Worm (Caenorhabditis elegans) whole organism, L4 larva: ENCODE results near the gene scly-1.

Experiments
- F37D6.2 ChIP-seq: sonication (generic microtip); optimal IDR thresholded peaks from 2 replicates; lab custom pipeline; 2016; ENCODE audit warnings: mild to moderate bottlenecking, missing genetic modification characterization, missing compliant biosample characterization
- Y75B8A.6 ChIP-seq: fragments of 200-800 bp; sonication (Bioruptor generic); IDR thresholded peaks from 2 replicates; pipeline ENCODE4 v1.3.6; 2022; ENCODE audit warnings: missing genetic modification reagents, missing genetic modification characterization, missing compliant biosample characterization
- aha-1 ChIP-seq: fragments of 150-350 bp; peaks from one replicate; lab custom pipeline; 2014; ENCODE audit warnings: missing biosample characterization, missing genetic modification characterization
- aly-2 ChIP-seq: sonication (generic microtip); optimal IDR thresholded peaks from 2 replicates; lab custom pipeline; 2018; ENCODE audit warnings: missing biosample characterization, missing genetic modification characterization
- ceh-44 ChIP-seq: fragments of 200-800 bp; sonication (Bioruptor generic); IDR thresholded peaks from 2 replicates; pipeline ENCODE4 v1.3.6; 2022; ENCODE audit warnings: missing genetic modification reagents, missing genetic modification characterization, missing compliant biosample characterization
- ces-1 ChIP-seq: fragments of 150-350 bp; sonication (generic microtip); optimal IDR thresholded peaks from 4 replicates; lab custom pipeline; 2014; ENCODE audit warnings: missing biosample characterization, missing genetic modification reagents, missing genetic modification characterization
- cey-2 ChIP-seq: sonication (generic microtip); optimal IDR thresholded peaks from 3 replicates; lab custom pipeline; 2017; ENCODE audit warnings: missing genetic modification characterization, mild to moderate bottlenecking, missing compliant biosample characterization, antibody characterized with exemption, borderline replicate concordance; ENCODE audit not compliant: insufficient read depth
- daf-12 ChIP-seq: fragments of 150-350 bp; optimal IDR thresholded peaks from 2 replicates; lab custom pipeline; 2014; ENCODE audit warnings: missing biosample characterization, missing genetic modification reagents, missing genetic modification characterization
- dpl-1 ChIP-seq: fragments of 150-350 bp; optimal IDR thresholded peaks from 2 replicates; lab custom pipeline; 2014; ENCODE audit warnings: missing biosample characterization, missing genetic modification reagents, missing genetic modification characterization
- duxl-1 ChIP-seq: sonication (generic microtip); optimal IDR thresholded peaks from 2 replicates; lab custom pipeline; 2016; ENCODE audit warnings: mild to moderate bottlenecking, missing genetic modification characterization, moderate library complexity, missing compliant biosample characterization; ENCODE audit not compliant: poor library complexity
- dve-1 ChIP-seq: sonication (generic microtip); optimal IDR thresholded peaks from 2 replicates; lab custom pipeline; 2017; ENCODE audit warnings: antibody characterized with exemption, mild to moderate bottlenecking, missing genetic modification characterization, missing compliant biosample characterization; ENCODE audit not compliant: insufficient read depth
- fkh-10 ChIP-seq: fragments of 150-350 bp; optimal IDR thresholded peaks from 2 replicates; lab custom pipeline; 2014; ENCODE audit warnings: missing biosample characterization, missing genetic modification reagents, missing genetic modification characterization
- hlh-11 ChIP-seq: fragments of 200-800 bp; sonication (Bioruptor generic); optimal IDR thresholded peaks from 2 replicates; lab custom pipeline; 2018; ENCODE audit warnings: mild to moderate bottlenecking, missing genetic modification characterization, missing compliant biosample characterization
- hlh-30 ChIP-seq: sonication (generic microtip); optimal IDR thresholded peaks from 2 replicates; lab custom pipeline; 2017; ENCODE audit warnings: antibody characterized with exemption, mild to moderate bottlenecking, missing genetic modification characterization, missing compliant biosample characterization; ENCODE audit not compliant: insufficient read depth
- hmg-1.1 ChIP-seq: fragments of 200-800 bp; sonication (Bioruptor generic); IDR thresholded peaks from 2 replicates; pipeline ENCODE4 v1.3.6; 2022; ENCODE audit warnings: missing genetic modification reagents, missing genetic modification characterization, missing compliant biosample characterization
- jun-1 ChIP-seq: fragments of 150-350 bp; optimal IDR thresholded peaks from 2 replicates; lab custom pipeline; 2014; ENCODE audit warnings: missing biosample characterization, missing genetic modification reagents, missing genetic modification characterization
- lin-38 ChIP-seq: fragments of 200-800 bp; sonication (Bioruptor generic); IDR thresholded peaks from 2 replicates; pipeline ENCODE4 v1.3.6; 2022; ENCODE audit warnings: missing genetic modification reagents, missing genetic modification characterization, missing compliant biosample characterization
- lsy-2 ChIP-seq, 2 experiments: fragments of 150-350 bp in 1 of 2; sonication (generic microtip) in 1 of 2; optimal IDR thresholded peaks; 2 replicates each; lab custom pipeline; 2014 to 2017; ENCODE audit warnings: missing biosample characterization in 2 of 2, missing genetic modification characterization in 2 of 2
- madf-9 ChIP-seq: fragments of 200-800 bp; sonication (Bioruptor generic); conservative IDR thresholded peaks from 2 replicates; pipeline ENCODE4 v1.3.6; 2022; ENCODE audit warnings: missing genetic modification reagents, missing genetic modification characterization, missing compliant biosample characterization
- mes-2 ChIP-seq: sonication (generic microtip); optimal IDR thresholded peaks from 2 replicates; lab custom pipeline; 2016; ENCODE audit warnings: missing genotype, mild to moderate bottlenecking, missing genetic modification characterization, missing compliant biosample characterization; ENCODE audit not compliant: poor library complexity, severe bottlenecking
- mxl-3 ChIP-seq: fragments of 200-800 bp; sonication (Bioruptor generic); optimal IDR thresholded peaks from 2 replicates; lab custom pipeline; 2018; ENCODE audit warnings: mild to moderate bottlenecking, missing genetic modification characterization, missing compliant biosample characterization
- nhr-25 ChIP-seq: sonication (generic microtip); optimal IDR thresholded peaks from 2 replicates; lab custom pipeline; 2017; ENCODE audit warnings: missing genetic modification characterization, mild to moderate bottlenecking, missing compliant biosample characterization, antibody characterized with exemption, moderate library complexity, borderline replicate concordance; ENCODE audit not compliant: insufficient read depth
- nhr-28 ChIP-seq: fragments of 150-350 bp; optimal IDR thresholded peaks from 2 replicates; lab custom pipeline; 2014; ENCODE audit warnings: missing biosample characterization, missing genetic modification characterization
- nhr-42 ChIP-seq: fragments of 200-800 bp; sonication (Bioruptor generic); IDR thresholded peaks from 2 replicates; pipeline ENCODE4 v1.3.6; 2022; ENCODE audit warnings: missing genetic modification characterization, missing compliant biosample characterization
- nhr-6 ChIP-seq: fragments of 150-350 bp; optimal IDR thresholded peaks from 2 replicates; lab custom pipeline; 2014; ENCODE audit warnings: missing biosample characterization, missing genetic modification characterization
- nhr-76 ChIP-seq: fragments of 150-350 bp; optimal IDR thresholded peaks from 2 replicates; lab custom pipeline; 2014; ENCODE audit warnings: missing biosample characterization, missing genetic modification characterization
- pqm-1 ChIP-seq: sonication (generic microtip); optimal IDR thresholded peaks from 2 replicates; lab custom pipeline; 2017; ENCODE audit warnings: missing biosample characterization, missing genetic modification characterization
- rbr-2 ChIP-seq: sonication (generic microtip); optimal IDR thresholded peaks from 2 replicates; lab custom pipeline; 2016; ENCODE audit warnings: missing genotype, missing genetic modification characterization, missing compliant biosample characterization
- saeg-2 ChIP-seq: fragments of 200-800 bp; sonication (Bioruptor generic); IDR thresholded peaks from 2 replicates; pipeline ENCODE4 v1.3.6; 2022; ENCODE audit warnings: missing genetic modification reagents, missing genetic modification characterization, missing compliant biosample characterization
- set-16 ChIP-seq: fragments of 200-800 bp; sonication (Bioruptor generic); IDR thresholded peaks from 2 replicates; pipeline ENCODE4 v1.3.6; 2022; ENCODE audit warnings: missing genetic modification reagents, missing genetic modification characterization, missing compliant biosample characterization
- skn-1 ChIP-seq: fragments of 150-350 bp; optimal IDR thresholded peaks from 2 replicates; lab custom pipeline; 2014; ENCODE audit warnings: missing biosample characterization, missing genetic modification characterization
- snpc-4 ChIP-seq: fragments of 150-350 bp; optimal IDR thresholded peaks from 2 replicates; lab custom pipeline; 2014; ENCODE audit warnings: missing biosample characterization, missing genetic modification characterization
- tra-1 ChIP-seq: fragments of 200-800 bp; sonication (Bioruptor generic); IDR thresholded peaks from 2 replicates; pipeline ENCODE4 v1.3.6; 2022; ENCODE audit warnings: missing genetic modification reagents, missing genetic modification characterization, missing compliant biosample characterization
- unc-62 ChIP-seq, 3 experiments: fragments of 150-350 bp in 1 of 3; sonication (generic microtip); optimal IDR thresholded peaks in 2 of 3; peaks in 1 of 3; 1 replicate in 1 of 3; 2 replicates in 2 of 3; lab custom pipeline; 2014 to 2017; ENCODE audit warnings: missing biosample characterization in 3 of 3, missing genetic modification characterization in 3 of 3, missing genetic modification reagents in 3 of 3, missing genotype in 1 of 3
- vab-7 ChIP-seq: fragments of 200-800 bp; sonication (Bioruptor generic); IDR thresholded peaks from 2 replicates; pipeline ENCODE4 v1.3.6; 2022; ENCODE audit warnings: missing genetic modification reagents, missing genetic modification characterization, missing compliant biosample characterization
- ztf-11 ChIP-seq: fragments of 150-350 bp; optimal IDR thresholded peaks from 2 replicates; lab custom pipeline; 2014; ENCODE audit warnings: missing biosample characterization, missing genetic modification characterization

The scly-1 gene

ce11 chrII:6324086-6324485 lies 43.2 kb upstream of the scly-1 start, which contains the start of gene sma-6:
Gene sma-6 (plus strand): TSS chrII:6324484.
- TF ChIP-seq dve-1 (tag; lab: Kevin White, UChicago) = peak; percentile 12
- TF ChIP-seq daf-12 (tag; lab: Kevin White, UChicago) = no peak
- TF ChIP-seq lsy-2 (tag; optimal IDR thresholded peaks at IDR 0.05; lab: Kevin White, UChicago) = no peak
- no peak for TF ChIP-seq jun-1 (tag; lab: Kevin White, UChicago)
- TF ChIP-seq nhr-76 = no peak
- no peak for TF ChIP-seq duxl-1 (tag; lab: Kevin White, UChicago)
- peak; percentile 22 for TF ChIP-seq pqm-1
- TF ChIP-seq hlh-11 (tag; lab: Kevin White, UChicago) = no peak
- no peak for TF ChIP-seq cey-2 (tag; lab: Kevin White, UChicago)
- TF ChIP-seq nhr-28 (tag; lab: Kevin White, UChicago) = peak; percentile 24
- TF ChIP-seq mxl-3 (GFP tag; lab: Kevin White, UChicago) = no peak
- TF ChIP-seq Y75B8A.6 (GFP tag; lab: Robert Waterston, UW) = no peak
- TF ChIP-seq nhr-25 (tag; lab: Kevin White, UChicago) = no peak
- no peak for TF ChIP-seq lin-38 (GFP tag; lab: Robert Waterston, UW)
- TF ChIP-seq ces-1 (GFP tag; lab: Kevin White, UChicago) = no peak
- no peak for TF ChIP-seq hlh-30 (tag; lab: Kevin White, UChicago)
- no peak for TF ChIP-seq ztf-11 (tag; lab: Kevin White, UChicago)
- TF ChIP-seq set-16 (GFP tag; lab: Robert Waterston, UW) = no peak
- no peak for TF ChIP-seq unc-62 (GFP tag; optimal IDR thresholded peaks at IDR 0.05 in 1 of 2; lab: Kevin White, UChicago)
- TF ChIP-seq unc-62 (tag; optimal IDR thresholded peaks at IDR 0.05; lab: Kevin White, UChicago) = no peak
- TF ChIP-seq fkh-10 (GFP tag; lab: Kevin White, UChicago) = no peak
- no peak for TF ChIP-seq vab-7 (GFP tag; lab: Robert Waterston, UW)
- no peak for TF ChIP-seq tra-1

- TF ChIP-seq saeg-2 (GFP tag; lab: Robert Waterston, UW) (no peak), aly-2 (tag; lab: Kevin White, UChicago) (no peak), nhr-76 (no peak), unc-62 (GFP tag; optimal IDR thresholded peaks at IDR 0.05 in 1 of 2; lab: Kevin White, UChicago) (no peak), unc-62 (tag; optimal IDR thresholded peaks at IDR 0.05; lab: Kevin White, UChicago) (no peak)
Measured at ce11 chrII:6322979-6323378, 42.1 kb upstream of the scly-1 start, which contains the start of gene C32D5.4. Gene C32D5.4 (minus strand): TSS chrII:6323079.

ce11 chrII:6322081-6322480 lies 41.2 kb upstream of the scly-1 start:
- TF ChIP-seq fkh-10 (GFP tag; lab: Kevin White, UChicago) (no peak), hlh-30 (tag; lab: Kevin White, UChicago) (no peak), unc-62 (GFP tag; optimal IDR thresholded peaks at IDR 0.05 in 1 of 2; lab: Kevin White, UChicago) (peak in 1 of 2 experiments; percentile 97), unc-62 (tag; optimal IDR thresholded peaks at IDR 0.05; lab: Kevin White, UChicago) (no peak), madf-9 (GFP tag; lab: Robert Waterston, UW) (no peak), nhr-42 (GFP tag; lab: Robert Waterston, UW) (no peak)

ce11 chrII:6320655-6321388 lies 39.9 kb upstream of the scly-1 start, which contains the start of gene efr-3:
Gene efr-3 (minus strand): TSS chrII:6321159.
- TF ChIP-seq F37D6.2 (no peak), lin-38 (GFP tag; lab: Robert Waterston, UW) (peak; percentile 93), aly-2 (tag; lab: Kevin White, UChicago) (no peak), mes-2 (tag; lab: Kevin White, UChicago) (peak; percentile 40), ceh-44 (GFP tag; lab: Robert Waterston, UW) (no peak), dpl-1 (GFP tag; lab: Kevin White, UChicago) (peak; percentile 88), pqm-1 (no peak), unc-62 (GFP tag; optimal IDR thresholded peaks at IDR 0.05 in 1 of 2; lab: Kevin White, UChicago) (peak in 1 of 2 experiments; percentile 93), unc-62 (tag; optimal IDR thresholded peaks at IDR 0.05; lab: Kevin White, UChicago) (no peak), hmg-1.1 (GFP tag; lab: Robert Waterston, UW) (0 out of 2 replicates have a peak, but pooled peaks have one; percentile 16), rbr-2 (tag; lab: Kevin White, UChicago) (peak; percentile 20), snpc-4 (tag; lab: Kevin White, UChicago) (no peak), nhr-6 (tag; lab: Kevin White, UChicago) (peak; percentile 23), hlh-30 (tag; lab: Kevin White, UChicago) (peak; percentile 11), saeg-2 (GFP tag; lab: Robert Waterston, UW) (no peak), aha-1 (peak; percentile 88), lsy-2 (tag; optimal IDR thresholded peaks at IDR 0.05; lab: Kevin White, UChicago) (peak in 1 of 2 experiments; percentile 65), skn-1 (tag; lab: Kevin White, UChicago) (no peak)
